Worm (Caenorhabditis elegans) whole organism, late embryonic: Measurements from ENCODE around the gene Y73F8A.5.

Experiments
- ama-1 ChIP-seq: fragments of 150-350 bp; optimal IDR thresholded peaks from 2 replicates; lab custom pipeline; 2014
- ceh-9 ChIP-seq: sonication (generic microtip); optimal IDR thresholded peaks from 2 replicates; lab custom pipeline; 2016; ENCODE audit warnings: mild to moderate bottlenecking, missing genetic modification characterization, inconsistent platforms, missing compliant biosample characterization
- pha-4 ChIP-seq: fragments of 150-350 bp; optimal IDR thresholded peaks from 2 replicates; lab custom pipeline; 2018; ENCODE audit warnings: missing biosample characterization, missing genetic modification reagents, missing genetic modification characterization

- TF ChIP-seq ama-1 (lab: Kevin White, UChicago) (no peak), pha-4 (tag; lab: Kevin White, UChicago) (no peak), ceh-9 (tag; lab: Kevin White, UChicago) (no peak)
Measured at ce11 chrIV:15235856-15236255, 23.8 kb upstream of the Y73F8A.5 start, which contains the start of gene lgc-52.
